Worm (Caenorhabditis elegans) whole organism, young adult: ENCODE results near the gene K03A11.1.

Experiments used
- B0035.1 ChIP-seq: sonication (generic microtip); optimal IDR thresholded peaks from 2 replicates; lab custom pipeline; 2016; ENCODE audit warnings: missing genetic modification characterization, mild to moderate bottlenecking, missing compliant biosample characterization, missing genotype, missing genetic modification reagents
- B0261.1 ChIP-seq: sonication (generic microtip); optimal IDR thresholded peaks from 2 replicates; lab custom pipeline; 2016; ENCODE audit warnings: mild to moderate bottlenecking, missing genetic modification characterization, moderate library complexity, missing compliant biosample characterization
- B0336.3 ChIP-seq: fragments of 200-800 bp; sonication (Bioruptor generic); IDR thresholded peaks from 2 replicates; pipeline ENCODE4 v1.3.6; 2022; ENCODE audit warnings: missing genetic modification characterization, missing compliant biosample characterization
- C17E4.6 ChIP-seq: fragments of 200-800 bp; sonication (Bioruptor generic); IDR thresholded peaks from 2 replicates; pipeline ENCODE4 v1.3.6; 2022; ENCODE audit warnings: missing genetic modification reagents, missing genetic modification characterization, missing compliant biosample characterization
- D2030.7 ChIP-seq: fragments of 200-800 bp; sonication (Bioruptor generic); IDR thresholded peaks from 2 replicates; pipeline ENCODE4 v1.3.6; 2022; ENCODE audit warnings: missing genetic modification reagents, missing genetic modification characterization, missing compliant biosample characterization
- F10E7.11 ChIP-seq: sonication (generic microtip); optimal IDR thresholded peaks from 2 replicates; lab custom pipeline; 2017; ENCODE audit warnings: mild to moderate bottlenecking, missing genetic modification characterization, moderate library complexity, missing compliant biosample characterization
- F23B12.7 ChIP-seq: sonication (generic microtip); optimal IDR thresholded peaks from 2 replicates; lab custom pipeline; 2017; ENCODE audit warnings: missing genetic modification characterization, mild to moderate bottlenecking, missing compliant biosample characterization, antibody characterized with exemption, moderate library complexity; ENCODE audit not compliant: insufficient read depth
- F33H1.4 ChIP-seq: fragments of 200-800 bp; sonication (Bioruptor generic); IDR thresholded peaks from 2 replicates; pipeline ENCODE4 v1.3.6; 2022; ENCODE audit warnings: missing genetic modification reagents, missing genetic modification characterization, missing compliant biosample characterization
- K11D2.4 ChIP-seq: fragments of 200-800 bp; sonication (Bioruptor generic); IDR thresholded peaks from 2 replicates; pipeline ENCODE4 v1.3.6; 2022; ENCODE audit warnings: missing genetic modification reagents, missing genetic modification characterization, missing compliant biosample characterization
- Y53F4B.3 ChIP-seq: fragments of 200-800 bp; sonication (Bioruptor generic); IDR thresholded peaks from 2 replicates; pipeline ENCODE4 v1.3.6; 2022; ENCODE audit warnings: missing genetic modification reagents, missing genetic modification characterization, missing compliant biosample characterization
- aptf-2 ChIP-seq: fragments of 200-800 bp; sonication (Bioruptor generic); conservative IDR thresholded peaks from 2 replicates; pipeline ENCODE4 v1.3.6; 2022; ENCODE audit warnings: missing genetic modification reagents, missing genetic modification characterization, missing compliant biosample characterization
- aptf-3 ChIP-seq: fragments of 200-800 bp; sonication (Bioruptor generic); IDR thresholded peaks from 2 replicates; pipeline ENCODE4 v1.3.6; 2022; ENCODE audit warnings: missing genetic modification characterization, missing compliant biosample characterization
- athp-1 ChIP-seq: sonication (generic microtip); optimal IDR thresholded peaks from 2 replicates; lab custom pipeline; 2017; ENCODE audit warnings: mild to moderate bottlenecking, missing genetic modification characterization, missing compliant biosample characterization
- attf-3 ChIP-seq: fragments of 200-800 bp; sonication (Bioruptor generic); conservative IDR thresholded peaks from 2 replicates; pipeline ENCODE4 v1.3.6; 2022; ENCODE audit warnings: missing genetic modification reagents, missing genetic modification characterization, missing compliant biosample characterization
- attf-5 ChIP-seq: fragments of 200-800 bp; sonication (Bioruptor generic); optimal IDR thresholded peaks from 2 replicates; lab custom pipeline; 2018; ENCODE audit warnings: mild to moderate bottlenecking, missing genetic modification characterization, missing compliant biosample characterization
- attf-6 ChIP-seq: fragments of 200-800 bp; sonication (Bioruptor generic); IDR thresholded peaks from 2 replicates; pipeline ENCODE4 v1.3.6; 2022; ENCODE audit warnings: missing genetic modification reagents, missing genetic modification characterization, missing compliant biosample characterization
- cebp-1 ChIP-seq, 2 experiments: fragments of 200-800 bp in 1 of 2; sonication (Bioruptor generic) in 1 of 2; sonication (generic microtip) in 1 of 2; IDR thresholded peaks in 1 of 2; optimal IDR thresholded peaks in 1 of 2; 2 replicates each; pipeline versions ENCODE4 v1.3.6 to Lab custom; 2017 to 2022; ENCODE audit warnings: missing compliant biosample characterization in 2 of 2, missing genetic modification characterization in 2 of 2, mild to moderate bottlenecking in 1 of 2, missing genetic modification reagents in 1 of 2, moderate library complexity in 1 of 2
- ceh-100 ChIP-seq: fragments of 200-800 bp; sonication (Bioruptor generic); IDR thresholded peaks from 2 replicates; pipeline ENCODE4 v1.3.6; 2022; ENCODE audit warnings: missing genetic modification reagents, missing genetic modification characterization, missing compliant biosample characterization
- ceh-27 ChIP-seq: fragments of 200-800 bp; sonication (Bioruptor generic); optimal IDR thresholded peaks from 2 replicates; lab custom pipeline; 2018; ENCODE audit warnings: mild to moderate bottlenecking, missing genetic modification characterization, moderate library complexity, missing compliant biosample characterization
- ceh-40 ChIP-seq: fragments of 200-800 bp; sonication (Bioruptor generic); IDR thresholded peaks from 2 replicates; pipeline ENCODE4 v1.3.6; 2022; ENCODE audit warnings: missing genetic modification characterization, missing compliant biosample characterization
- dpff-1 ChIP-seq: sonication (generic microtip); optimal IDR thresholded peaks from 2 replicates; lab custom pipeline; 2017; ENCODE audit warnings: mild to moderate bottlenecking, missing genetic modification characterization, missing compliant biosample characterization
- efl-1 ChIP-seq: fragments of 150-350 bp; optimal IDR thresholded peaks from 2 replicates; lab custom pipeline; 2014; ENCODE audit warnings: missing biosample characterization, missing genetic modification reagents, missing genetic modification characterization
- egl-18 ChIP-seq: fragments of 200-800 bp; sonication (Bioruptor generic); IDR thresholded peaks from 2 replicates; pipeline ENCODE4 v1.3.6; 2022; ENCODE audit warnings: missing genetic modification reagents, missing genetic modification characterization, missing compliant biosample characterization
- egl-44 ChIP-seq: fragments of 200-800 bp; sonication (Bioruptor generic); IDR thresholded peaks from 2 replicates; pipeline ENCODE4 v1.3.6; 2022; ENCODE audit warnings: missing genetic modification reagents, missing genetic modification characterization, missing compliant biosample characterization
- hmg-20 ChIP-seq: fragments of 200-800 bp; sonication (Bioruptor generic); IDR thresholded peaks from 2 replicates; pipeline ENCODE4 v1.3.6; 2022; ENCODE audit warnings: missing genetic modification reagents, missing genetic modification characterization, missing compliant biosample characterization
- hsf-1 ChIP-seq: fragments of 200-800 bp; sonication (Bioruptor generic); IDR thresholded peaks from 2 replicates; pipeline ENCODE4 v1.3.6; 2022; ENCODE audit warnings: missing genetic modification reagents, missing genetic modification characterization, missing compliant biosample characterization
- lag-1 ChIP-seq: fragments of 200-800 bp; sonication (Bioruptor generic); IDR thresholded peaks from 2 replicates; pipeline ENCODE4 v1.3.6; 2022; ENCODE audit warnings: missing genetic modification reagents, missing genetic modification characterization, missing compliant biosample characterization
- lin-26 ChIP-seq: fragments of 200-800 bp; sonication (Bioruptor generic); IDR thresholded peaks from 2 replicates; pipeline ENCODE4 v1.3.6; 2022; ENCODE audit warnings: missing genetic modification reagents, missing genetic modification characterization, missing compliant biosample characterization
- lin-40 ChIP-seq: sonication (generic microtip); optimal IDR thresholded peaks from 2 replicates; lab custom pipeline; 2016; ENCODE audit warnings: missing genetic modification characterization, mild to moderate bottlenecking, missing compliant biosample characterization, missing genotype, missing genetic modification reagents
- lin-54 ChIP-seq: fragments of 200-800 bp; sonication (Bioruptor generic); optimal IDR thresholded peaks from 2 replicates; lab custom pipeline; 2018; ENCODE audit warnings: mild to moderate bottlenecking, missing genetic modification characterization, missing compliant biosample characterization
- madf-6 ChIP-seq: fragments of 200-800 bp; sonication (Bioruptor generic); IDR thresholded peaks from 2 replicates; pipeline ENCODE4 v1.3.6; 2022; ENCODE audit warnings: missing genetic modification reagents, missing genetic modification characterization, missing compliant biosample characterization
- mcd-1 ChIP-seq: fragments of 200-800 bp; sonication (Bioruptor generic); IDR thresholded peaks from 2 replicates; pipeline ENCODE4 v1.3.6; 2022; ENCODE audit warnings: missing genetic modification reagents, missing genetic modification characterization, missing compliant biosample characterization
- mel-28 ChIP-seq: sonication (generic microtip); optimal IDR thresholded peaks from 2 replicates; lab custom pipeline; 2016; ENCODE audit warnings: borderline replicate concordance, mild to moderate bottlenecking, missing genetic modification characterization, missing compliant biosample characterization
- mes-4 ChIP-seq: sonication (generic microtip); optimal IDR thresholded peaks from 2 replicates; lab custom pipeline; 2016; ENCODE audit warnings: missing genotype, missing genetic modification characterization, missing compliant biosample characterization
- mxl-1 ChIP-seq: sonication (generic microtip); optimal IDR thresholded peaks from 2 replicates; lab custom pipeline; 2016; ENCODE audit warnings: missing genetic modification characterization, missing compliant biosample characterization
- nhr-27 ChIP-seq: fragments of 200-800 bp; sonication (Bioruptor generic); optimal IDR thresholded peaks from 2 replicates; lab custom pipeline; 2018; ENCODE audit warnings: mild to moderate bottlenecking, missing genetic modification characterization, moderate library complexity, missing compliant biosample characterization
- nhr-80 ChIP-seq: sonication (generic microtip); optimal IDR thresholded peaks from 2 replicates; lab custom pipeline; 2016; ENCODE audit warnings: missing genetic modification characterization, missing compliant biosample characterization
- rcor-1 ChIP-seq: fragments of 200-800 bp; sonication (Bioruptor generic); IDR thresholded peaks from 2 replicates; pipeline ENCODE4 v1.3.6; 2022; ENCODE audit warnings: missing genetic modification reagents, missing genetic modification characterization, missing compliant biosample characterization
- sptf-2 ChIP-seq: fragments of 200-800 bp; sonication (Bioruptor generic); optimal IDR thresholded peaks from 2 replicates; lab custom pipeline; 2018; ENCODE audit warnings: mild to moderate bottlenecking, missing genetic modification characterization, missing compliant biosample characterization
- unc-62 ChIP-seq: fragments of 150-350 bp; optimal IDR thresholded peaks from 2 replicates; lab custom pipeline; 2014; ENCODE audit warnings: missing biosample characterization, missing genetic modification reagents, missing genetic modification characterization
- zim-3 ChIP-seq: sonication (generic microtip); optimal IDR thresholded peaks from 2 replicates; lab custom pipeline; 2017; ENCODE audit warnings: mild to moderate bottlenecking, missing genetic modification characterization, moderate library complexity, missing compliant biosample characterization
- ztf-25 ChIP-seq: fragments of 200-800 bp; sonication (Bioruptor generic); IDR thresholded peaks from 2 replicates; pipeline ENCODE4 v1.3.6; 2022; ENCODE audit warnings: missing genetic modification reagents, missing genetic modification characterization, missing compliant biosample characterization

Gene K03A11.1

ce11 chrX:13032610-13033009, 18.9 kb upstream of the K03A11.1 start, which contains the start of gene npr-10:
Gene npr-10, minus strand, starts transcription at chrX:13032710.
- TF ChIP-seq lin-40 (tag; lab: Kevin White, UChicago) (no peak), egl-44 (GFP tag; lab: Robert Waterston, UW) (no peak), attf-6 (GFP tag; lab: Robert Waterston, UW) (no peak)

DNA sequence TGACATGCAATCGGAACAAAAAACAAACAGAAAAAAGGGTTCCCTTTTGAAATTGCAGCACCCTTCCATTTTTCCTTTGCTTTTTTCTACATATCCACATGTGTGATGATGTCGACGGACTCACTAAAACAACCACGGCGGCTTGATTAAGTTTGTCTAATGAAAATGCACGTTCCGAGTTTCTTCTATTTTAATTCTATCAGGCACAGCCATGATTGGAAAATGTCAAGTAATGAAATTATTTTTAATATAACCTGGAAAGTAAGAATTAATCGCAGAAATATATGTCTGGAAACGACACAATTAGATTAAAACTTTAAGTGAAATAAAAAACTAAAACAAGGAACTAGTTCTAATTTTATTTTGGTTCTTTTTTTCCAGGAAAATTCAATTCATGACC, 17.7 kb upstream of the K03A11.1 start:
- no peak for TF ChIP-seq ceh-100 (GFP tag; lab: Robert Waterston, UW)
- TF ChIP-seq hsf-1 (GFP tag; lab: Robert Waterston, UW), result no peak

ce11 chrX:13034333-13034732, 17.2 kb upstream of the K03A11.1 start:
- TF ChIP-seq B0261.1, result no peak
- TF ChIP-seq mxl-1, result no peak
- TF ChIP-seq C17E4.6 (GFP tag; lab: Robert Waterston, UW), result no peak
- TF ChIP-seq F33H1.4 (GFP tag; lab: Robert Waterston, UW), result no peak
- TF ChIP-seq efl-1 (GFP tag; lab: Kevin White, UChicago), result no peak
- no peak for TF ChIP-seq attf-5 (GFP tag; lab: Kevin White, UChicago)
- TF ChIP-seq cebp-1 (GFP tag; IDR thresholded peaks at IDR 0.05; lab: Robert Waterston, UW), result no peak
- no peak for TF ChIP-seq cebp-1 (tag; optimal IDR thresholded peaks at IDR 0.05; lab: Kevin White, UChicago)
- no peak for TF ChIP-seq K11D2.4 (GFP tag; lab: Robert Waterston, UW)
- no peak for TF ChIP-seq unc-62 (GFP tag; lab: Kevin White, UChicago)
- TF ChIP-seq ceh-40, result no peak
- no peak for TF ChIP-seq rcor-1
- no peak for TF ChIP-seq nhr-80 (tag; lab: Kevin White, UChicago)
- TF ChIP-seq D2030.7 (GFP tag; lab: Robert Waterston, UW), result no peak
- no peak for TF ChIP-seq nhr-27 (tag; lab: Kevin White, UChicago)
- no peak for TF ChIP-seq attf-6 (GFP tag; lab: Robert Waterston, UW)
- TF ChIP-seq mes-4 (tag; lab: Kevin White, UChicago), result no peak
- TF ChIP-seq ceh-27 (GFP tag; lab: Kevin White, UChicago), result no peak
- TF ChIP-seq lin-54 (GFP tag; lab: Kevin White, UChicago), result no peak
- TF ChIP-seq zim-3 (tag; lab: Kevin White, UChicago), result no peak

- TF ChIP-seq F10E7.11 (tag; lab: Kevin White, UChicago) (peak; percentile 54), F23B12.7 (tag; lab: Kevin White, UChicago) (peak; percentile 60), madf-6 (GFP tag; lab: Robert Waterston, UW) (peak; percentile 69; the same call in 1 of the 2 replicates), Y53F4B.3 (GFP tag; lab: Robert Waterston, UW) (0 out of 2 replicates have a peak, but pooled peaks have one; percentile 12), athp-1 (tag; lab: Kevin White, UChicago) (peak; percentile 2), aptf-3 (GFP tag; lab: Robert Waterston, UW) (0 out of 2 replicates have a peak, but pooled peaks have one; percentile 59), hmg-20 (GFP tag; lab: Robert Waterston, UW) (0 out of 2 replicates have a peak, but pooled peaks have one; percentile 44), sptf-2 (GFP tag; lab: Kevin White, UChicago) (peak; percentile 53), ztf-25 (GFP tag; lab: Robert Waterston, UW) (0 out of 2 replicates have a peak, but pooled peaks have one; percentile 48), attf-3 (GFP tag; lab: Robert Waterston, UW) (no peak), dpff-1 (no peak), egl-18 (GFP tag; lab: Robert Waterston, UW) (no peak), B0035.1 (tag; lab: Kevin White, UChicago) (peak; percentile 51), ceh-40 (peak; percentile 71; the same call in 1 of the 2 replicates), aptf-2 (no peak), mcd-1 (GFP tag; lab: Robert Waterston, UW) (no peak), egl-44 (GFP tag; lab: Robert Waterston, UW) (peak; percentile 79), B0336.3 (GFP tag; lab: Robert Waterston, UW) (no peak; the same call in 1 of the 2 replicates), lag-1 (no peak), lin-26 (GFP tag; lab: Robert Waterston, UW) (peak; percentile 93), mel-28 (tag; lab: Kevin White, UChicago) (no peak), zim-3 (tag; lab: Kevin White, UChicago) (no peak), nhr-80 (tag; lab: Kevin White, UChicago) (peak; percentile 60), K11D2.4 (GFP tag; lab: Robert Waterston, UW) (0 out of 2 replicates have a peak, but pooled peaks have one; percentile 17), hsf-1 (GFP tag; lab: Robert Waterston, UW) (no peak)
Observed at ce11 chrX:13038791-13039190, 12.7 kb upstream of the K03A11.1 start.
